Fruit fly (Drosophila melanogaster): ENCODE data around the gene CG31635.

Gene CG31635

DNA sequence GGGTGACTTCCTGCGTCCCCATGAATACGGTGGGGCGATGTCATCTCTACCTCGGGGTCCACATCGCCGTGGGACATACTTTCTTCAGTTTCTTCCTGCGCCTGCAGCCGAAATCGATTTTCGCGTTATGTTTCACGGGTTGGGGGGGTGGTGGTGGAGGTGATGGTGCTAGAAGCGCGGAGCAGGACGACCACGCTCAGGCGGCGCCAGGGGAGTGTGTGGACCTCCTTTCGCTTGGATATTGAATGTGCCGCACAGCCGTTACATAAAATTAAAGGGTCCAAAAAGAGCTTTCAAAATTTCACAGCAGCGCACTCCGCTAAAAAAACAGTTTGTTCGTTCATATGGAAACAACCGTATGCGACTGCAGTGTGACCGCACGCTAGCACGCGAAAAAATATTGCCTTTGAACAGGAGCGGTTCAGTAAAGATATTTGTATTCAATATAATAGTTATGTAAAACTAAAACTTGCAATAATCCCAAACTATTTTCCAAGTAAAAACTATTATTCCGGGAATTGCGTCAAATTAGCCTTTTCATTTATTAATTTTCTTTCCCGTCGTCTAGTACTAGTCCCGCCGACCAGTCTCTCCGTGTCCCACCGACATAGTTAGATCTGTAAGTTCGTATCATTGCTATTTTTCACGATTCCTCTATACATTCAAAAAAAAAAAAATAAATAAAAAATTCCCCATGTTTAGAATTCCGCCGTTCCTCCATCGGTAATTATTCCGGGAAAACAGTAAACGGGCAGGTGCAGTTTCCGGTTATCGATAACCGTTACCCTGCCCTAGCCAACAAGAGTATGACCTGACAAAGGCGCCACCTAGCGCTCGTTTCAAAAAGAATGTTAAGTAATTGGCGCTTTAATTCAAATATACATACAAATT lies 35.3 kb upstream of the CG31635 start, which contains the start of gene Nhe3 (continued):
- peak; percentile 63 for TF ChIP-seq Usf (GFP tag; optimal IDR thresholded peaks at IDR 0.05)
- peak; percentile 90 for TF ChIP-seq Rfx (GFP tag; IDR thresholded peaks at IDR 0.05)
- TF ChIP-seq p53 (GFP tag; optimal IDR thresholded peaks at IDR 0.05): no peak
- TF ChIP-seq Opbp (GFP tag; IDR thresholded peaks at IDR 0.05; ENCODE audit: partially characterized antibody): peak; percentile 64
- peak; percentile 87 for TF ChIP-seq mam (GFP tag; optimal IDR thresholded peaks at IDR 0.05)
- TF ChIP-seq gfzf (GFP tag; optimal IDR thresholded peaks at IDR 0.05): peak; percentile 74
- peak; percentile 82 for TF ChIP-seq CG2678 (tag; optimal IDR thresholded peaks at IDR 0.05)
- peak; percentile 75 for TF ChIP-seq CG17829 (tag; optimal IDR thresholded peaks at IDR 0.05)
- peak; percentile 27 for TF ChIP-seq oc (tag; optimal IDR thresholded peaks at IDR 0.05)
- no peak for TF ChIP-seq hb (GFP tag; IDR thresholded peaks at IDR 0.05; ENCODE audit: partially characterized antibody)
- peak; percentile 57; the same call in 1 of the 2 replicates for TF ChIP-seq CG16779 (GFP tag; IDR thresholded peaks at IDR 0.05)
- no peak; the same call in 1 of the 2 replicates for TF ChIP-seq sna (GFP tag; IDR thresholded peaks at IDR 0.05; ENCODE audit: partially characterized antibody)
- 0 out of 3 replicates have a peak, but pooled peaks have one; percentile 54 for TF ChIP-seq mld (GFP tag; IDR thresholded peaks at IDR 0.05; ENCODE audit: partially characterized antibody)
- no peak for TF ChIP-seq TFAM (GFP tag; optimal IDR thresholded peaks at IDR 0.05)
- TF ChIP-seq YL-1 (GFP tag; optimal IDR thresholded peaks at IDR 0.05): peak; percentile 83
- no peak for TF ChIP-seq CG4707 (GFP tag; optimal IDR thresholded peaks at IDR 0.05)
- peak; percentile 36 for TF ChIP-seq CG10274 (GFP tag; optimal IDR thresholded peaks at IDR 0.05)
- TF ChIP-seq Poxn (GFP tag; IDR thresholded peaks at IDR 0.05): peak; percentile 60
- peak; percentile 66 for TF ChIP-seq CG1603 (tag; optimal IDR thresholded peaks at IDR 0.05)
- no peak for TF ChIP-seq CG17912 (GFP tag; optimal IDR thresholded peaks at IDR 0.05)
- no peak for TF ChIP-seq Tbp (GFP tag; optimal IDR thresholded peaks at IDR 0.05)
- TF ChIP-seq Pdp1 (GFP tag; optimal IDR thresholded peaks at IDR 0.05): peak; percentile 85 to 96
- no peak; the same call in 1 of the 2 replicates for TF ChIP-seq hbn (GFP tag; IDR thresholded peaks at IDR 0.05; ENCODE audit: partially characterized antibody)
- peak; percentile 74 for TF ChIP-seq klu (GFP tag; IDR thresholded peaks at IDR 0.05)
- TF ChIP-seq Bgb (GFP tag; IDR thresholded peaks at IDR 0.05; ENCODE audit: partially characterized antibody): peak; percentile 60; the same call in 1 of the 2 replicates
- TF ChIP-seq CG9876 (GFP tag; optimal IDR thresholded peaks at IDR 0.05): peak; percentile 14
- TF ChIP-seq Sin3A (optimal IDR thresholded peaks at IDR 0.05): peak; percentile 67
- TF ChIP-seq Fer1 (GFP tag; optimal IDR thresholded peaks at IDR 0.05): peak; percentile 78
- TF ChIP-seq CG14441 (GFP tag; IDR thresholded peaks at IDR 0.05): peak; percentile 86
- TF ChIP-seq CG32767 (GFP tag; IDR thresholded peaks at IDR 0.05): no peak; the same call in 1 of the 2 replicates
- no peak for TF ChIP-seq h (optimal IDR thresholded peaks at IDR 0.05)
- TF ChIP-seq CG17802 (tag; optimal IDR thresholded peaks at IDR 0.05): peak; percentile 26
- peak; percentile 56 for TF ChIP-seq twi (tag; optimal IDR thresholded peaks at IDR 0.05)
- no peak for TF ChIP-seq sima (GFP tag; optimal IDR thresholded peaks at IDR 0.05)
- TF ChIP-seq nom (GFP tag; optimal IDR thresholded peaks at IDR 0.05): peak; percentile 49
- no peak for TF ChIP-seq Sox102F (GFP tag; optimal IDR thresholded peaks at IDR 0.05)
- peak; percentile 96 for TF ChIP-seq Ets65A (GFP tag)
- peak; percentile 45 for TF ChIP-seq Ravus (GFP tag; IDR thresholded peaks at IDR 0.05)
- peak; percentile 74 for TF ChIP-seq ATbp (GFP tag; optimal IDR thresholded peaks at IDR 0.05)
- TF ChIP-seq zen2 (GFP tag; IDR thresholded peaks at IDR 0.05; ENCODE audit: partially characterized antibody): no peak
- TF ChIP-seq CG6175 (GFP tag; IDR thresholded peaks at IDR 0.05): 0 out of 3 replicates have a peak, but pooled peaks have one; percentile 42
- TF ChIP-seq tin (GFP tag; optimal IDR thresholded peaks at IDR 0.05): peak; percentile 89
- peak; percentile 85 for TF ChIP-seq tx (GFP tag; optimal IDR thresholded peaks at IDR 0.05)
- TF ChIP-seq nmo (GFP tag; optimal IDR thresholded peaks at IDR 0.05): peak; percentile 84
- peak; percentile 75 for TF ChIP-seq CG10543 (GFP tag; optimal IDR thresholded peaks at IDR 0.05)
- peak; percentile 77 for TF ChIP-seq CG16863 (GFP tag; optimal IDR thresholded peaks at IDR 0.05)
- peak; percentile 74 for TF ChIP-seq kay (GFP tag; optimal IDR thresholded peaks at IDR 0.05)
- peak; percentile 87 for TF ChIP-seq CG17361 (GFP tag; IDR thresholded peaks at IDR 0.05)

Measured in whole organism, embryonic.